Fruit fly (Drosophila melanogaster) Kc167 (cell line): Measurements from ENCODE around the gene narya.
A peak's percentile ranks its signal among the peaks of the same experiment; 100 is the strongest.

Experiments
- Myc ChIP-seq: fragments of >200 bp; optimal IDR thresholded peaks from 2 replicates; lab custom pipeline; 2017; ENCODE audit warnings: missing external identifiers
- Sin3A ChIP-seq: fragments of >200 bp; optimal IDR thresholded peaks from 2 replicates; lab custom pipeline; 2018; ENCODE audit warnings: missing external identifiers
- h ChIP-seq: fragments of >200 bp; optimal IDR thresholded peaks from 3 replicates; lab custom pipeline; 2018; ENCODE audit warnings: missing external identifiers
- insv ChIP-seq: fragments of >200 bp; optimal IDR thresholded peaks from 3 replicates; lab custom pipeline; 2018; ENCODE audit warnings: missing external identifiers
- psq ChIP-seq: fragments of >200 bp; optimal IDR thresholded peaks from 2 replicates; lab custom pipeline; 2017; ENCODE audit warnings: missing external identifiers
- ttk ChIP-seq: sonication (Bioruptor generic); optimal IDR thresholded peaks from 2 replicates; lab custom pipeline; 2017; ENCODE audit warnings: missing external identifiers

narya gene

DNA sequence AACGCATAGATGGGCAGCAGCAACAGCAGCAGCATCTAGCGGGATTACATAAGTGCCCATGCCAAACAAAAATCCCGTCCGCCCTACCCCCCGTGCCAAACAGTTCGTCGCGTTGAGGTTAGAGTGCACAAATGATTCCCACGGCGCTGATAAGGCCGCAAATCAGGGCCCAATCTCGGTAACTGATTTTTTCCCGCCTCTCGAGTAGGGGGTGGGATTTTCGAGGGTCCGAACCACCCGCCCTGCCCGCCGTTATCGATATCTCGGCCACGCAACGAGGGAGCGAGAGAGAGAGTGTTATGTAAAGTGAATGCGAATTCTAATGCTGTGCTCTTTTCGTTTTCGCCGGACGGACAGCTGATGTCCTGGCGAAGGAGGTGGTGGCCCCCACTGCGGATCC lies 46.0 kb downstream of the narya start:
- no peak for TF ChIP-seq insv (lab: Kevin White, UChicago)

DNA sequence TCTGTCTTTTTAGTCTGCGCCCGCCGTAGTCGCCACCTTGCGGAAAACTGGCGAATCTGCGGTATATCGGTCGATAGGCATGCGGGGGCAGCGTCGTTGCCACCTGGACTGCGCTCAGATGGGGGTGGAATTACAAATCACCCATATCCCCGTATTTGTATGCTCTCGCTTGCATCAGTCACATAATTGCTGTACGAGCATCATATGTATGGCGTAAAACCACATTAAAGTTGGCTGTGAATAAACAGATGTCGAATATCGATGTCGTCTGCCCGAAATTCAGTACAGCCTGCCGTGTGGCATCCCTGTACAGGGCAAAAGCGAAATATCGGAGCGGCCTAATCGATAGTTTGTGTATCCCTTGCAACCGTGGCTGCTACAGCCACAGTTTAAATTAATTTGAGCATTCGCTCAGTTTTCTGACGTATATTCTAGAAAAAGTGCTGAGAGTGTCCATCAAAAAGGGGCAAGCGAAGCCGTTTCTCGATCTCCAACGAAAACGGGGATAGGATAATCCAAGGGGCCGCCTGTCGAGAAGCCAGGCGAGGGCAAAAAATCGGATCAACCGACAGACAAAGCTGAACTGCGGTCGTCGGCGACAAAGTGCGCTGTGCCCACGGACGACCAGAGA lies 47.0 kb downstream of the narya start, which contains the start of the genes Idh3a and CoRest:
TSS of gene Idh3a (minus strand) at position 58 of the 631 bp plus-strand sequence.
TSS of gene CoRest (plus strand) at position 177 of the 631 bp plus-strand sequence.
- no peak for TF ChIP-seq insv (lab: Kevin White, UChicago)
- TF ChIP-seq h (lab: Kevin White, UChicago) = no peak
- TF ChIP-seq Sin3A = peak; percentile 66
- no peak for TF ChIP-seq Myc

DNA sequence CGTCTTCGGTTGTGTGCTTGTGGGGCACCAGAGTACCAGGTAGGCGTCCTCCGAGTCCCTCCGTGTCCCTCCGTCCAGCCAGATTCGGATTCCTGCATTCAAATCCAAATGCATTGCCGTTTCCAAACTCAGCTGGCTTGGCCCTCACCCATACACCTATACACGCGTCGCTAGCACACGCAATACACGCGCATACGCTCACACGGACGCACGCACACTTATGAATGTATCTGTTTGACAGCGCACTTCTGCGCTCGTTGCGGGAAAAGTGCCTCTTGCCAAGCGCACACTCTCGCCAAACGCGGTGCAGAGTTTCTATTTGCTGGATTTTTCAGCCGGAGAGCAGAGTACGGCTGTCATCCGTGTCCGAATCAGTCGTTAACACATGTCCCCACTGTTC lies 47.7 kb downstream of the narya start:
- TF ChIP-seq Sin3A (no peak), insv (lab: Kevin White, UChicago) (no peak), Myc (no peak), h (lab: Kevin White, UChicago) (no peak), ttk (lab: Kevin White, UChicago) (no peak), psq (no peak)
